Fruit fly (Drosophila melanogaster) whole organism, embryonic: ENCODE results near the gene Flad1.

Experiments
- B-H1 ChIP-seq: fragments of 200-800 bp; sonication (Bioruptor generic); IDR thresholded peaks from 3 replicates; pipeline ENCODE4 v1.3.6; 2022; ENCODE audit warnings: missing biosample characterization, missing genetic modification characterization
- CG10431 ChIP-seq: fragments of 200-800 bp; sonication (Bioruptor generic); optimal IDR thresholded peaks from 3 replicates; lab custom pipeline; 2018; ENCODE audit warnings: missing biosample characterization, mild to moderate bottlenecking, missing genetic modification characterization
- CG14860 ChIP-seq: fragments of 200-800 bp; sonication (Bioruptor generic); IDR thresholded peaks from 3 replicates; pipeline ENCODE4 v1.3.6; 2022; ENCODE audit warnings: missing biosample characterization, missing genetic modification characterization; ENCODE audit not compliant: partially characterized antibody
- CG15696 ChIP-seq: fragments of 200-800 bp; sonication (Bioruptor generic); optimal IDR thresholded peaks from 2 replicates; lab custom pipeline; 2019; ENCODE audit warnings: missing biosample characterization, mild to moderate bottlenecking, missing genetic modification characterization, moderate library complexity
- CG17361 ChIP-seq: fragments of 200-800 bp; sonication (Bioruptor generic); IDR thresholded peaks from 3 replicates; pipeline ENCODE4 v1.3.6; 2022; ENCODE audit warnings: missing biosample characterization, missing genetic modification characterization
- CG1792 ChIP-seq: fragments of 200-800 bp; sonication (Bioruptor generic); optimal IDR thresholded peaks from 2 replicates; lab custom pipeline; 2016; ENCODE audit warnings: missing biosample characterization, missing genetic modification characterization
- CG2875 ChIP-seq: fragments of 200-800 bp; sonication (Bioruptor generic); optimal IDR thresholded peaks from 2 replicates; lab custom pipeline; 2017; ENCODE audit warnings: missing biosample characterization, mild to moderate bottlenecking, missing genetic modification characterization, missing genetic modification reagents
- CG30431 ChIP-seq: fragments of 200-800 bp; sonication (Bioruptor generic); optimal IDR thresholded peaks from 2 replicates; lab custom pipeline; 2017; ENCODE audit warnings: missing biosample characterization, missing genetic modification characterization
- CG3281 ChIP-seq: fragments of 200-800 bp; sonication (Bioruptor generic); optimal IDR thresholded peaks from 3 replicates; lab custom pipeline; 2017; ENCODE audit warnings: missing biosample characterization, mild to moderate bottlenecking, missing genetic modification characterization
- CG4854 ChIP-seq: fragments of 200-800 bp; sonication (Bioruptor generic); optimal IDR thresholded peaks from 2 replicates; lab custom pipeline; 2016; ENCODE audit warnings: missing biosample characterization, missing genetic modification characterization, inconsistent platforms
- CG7357 ChIP-seq: fragments of 200-800 bp; sonication (Bioruptor generic); IDR thresholded peaks from 3 replicates; pipeline ENCODE4 v1.3.6; 2022; ENCODE audit warnings: missing biosample characterization, missing genetic modification characterization
- CG7556 ChIP-seq: fragments of 200-800 bp; sonication (Bioruptor generic); optimal IDR thresholded peaks from 2 replicates; lab custom pipeline; 2017; ENCODE audit warnings: missing biosample characterization, mild to moderate bottlenecking, missing genetic modification characterization
- CG7786 ChIP-seq: fragments of 200-800 bp; sonication (Bioruptor generic); optimal IDR thresholded peaks from 2 replicates; lab custom pipeline; 2016; ENCODE audit warnings: missing biosample characterization, missing genetic modification characterization
- CG7987 ChIP-seq: fragments of 200-800 bp; sonication (Bioruptor generic); optimal IDR thresholded peaks from 2 replicates; lab custom pipeline; 2018; ENCODE audit warnings: missing biosample characterization, mild to moderate bottlenecking, missing genetic modification characterization, moderate library complexity
- CG8924 ChIP-seq: fragments of 200-800 bp; optimal IDR thresholded peaks from 3 replicates; lab custom pipeline; 2019; ENCODE audit warnings: missing biosample characterization, mild to moderate bottlenecking, missing genetic modification characterization, moderate library complexity
- Dek ChIP-seq: fragments of 200-800 bp; sonication (Bioruptor generic); optimal IDR thresholded peaks from 3 replicates; lab custom pipeline; 2019; ENCODE audit warnings: missing biosample characterization, mild to moderate bottlenecking, missing genetic modification characterization, moderate library complexity
- Drgx ChIP-seq: fragments of 200-800 bp; sonication (Bioruptor generic); IDR thresholded peaks from 2 replicates; pipeline ENCODE4 v1.3.6; 2022; ENCODE audit warnings: missing biosample characterization, missing genetic modification characterization
- Eip74EF ChIP-seq, 2 experiments: fragments of 200-800 bp in 1 of 2; fragments of >200 bp in 1 of 2; sonication (Bioruptor generic) in 1 of 2; optimal IDR thresholded peaks; 2 replicates each; lab custom pipeline; 2017 to 2019; ENCODE audit warnings: missing biosample characterization in 2 of 2, missing genetic modification characterization in 2 of 2, mild to moderate bottlenecking in 1 of 2, moderate library complexity in 1 of 2
- Elba2 ChIP-seq: fragments of 200-800 bp; sonication (Bioruptor generic); optimal IDR thresholded peaks from 3 replicates; lab custom pipeline; 2016; ENCODE audit warnings: missing biosample characterization, missing genetic modification characterization
- H2.0 ChIP-seq: fragments of 200-800 bp; sonication (Bioruptor generic); IDR thresholded peaks from 2 replicates; pipeline ENCODE4 v1.3.6; 2022; ENCODE audit warnings: missing biosample characterization, missing genetic modification characterization
- HLH3B ChIP-seq: fragments of 200-800 bp; sonication (Bioruptor generic); IDR thresholded peaks from 2 replicates; pipeline ENCODE4 v1.3.6; 2022; ENCODE audit warnings: missing biosample characterization, missing genetic modification characterization
- Hmx ChIP-seq: fragments of 200-800 bp; sonication (Bioruptor generic); optimal IDR thresholded peaks from 2 replicates; lab custom pipeline; 2016; ENCODE audit warnings: missing biosample characterization, missing genetic modification characterization
- Mes4 ChIP-seq: fragments of 200-800 bp; sonication (Bioruptor generic); optimal IDR thresholded peaks from 2 replicates; lab custom pipeline; 2016; ENCODE audit warnings: missing biosample characterization, missing genetic modification characterization
- Myb ChIP-seq: fragments of 200-800 bp; sonication (Bioruptor generic); optimal IDR thresholded peaks from 2 replicates; lab custom pipeline; 2016; ENCODE audit warnings: missing biosample characterization, missing genetic modification characterization
- NC2β ChIP-seq: fragments of 200-800 bp; sonication (Bioruptor generic); optimal IDR thresholded peaks from 2 replicates; lab custom pipeline; 2016; ENCODE audit warnings: missing biosample characterization, missing genetic modification characterization
- Oaz ChIP-seq: fragments of 200-800 bp; sonication (Bioruptor generic); IDR thresholded peaks from 2 replicates; pipeline ENCODE4 v1.3.6; 2022; ENCODE audit warnings: missing biosample characterization, missing genetic modification characterization
- PHDP ChIP-seq: fragments of 200-800 bp; sonication (Bioruptor generic); optimal IDR thresholded peaks from 3 replicates; lab custom pipeline; 2018; ENCODE audit warnings: missing biosample characterization, mild to moderate bottlenecking, missing genetic modification characterization, moderate library complexity
- Ptx1 ChIP-seq: fragments of 200-800 bp; sonication (Bioruptor generic); IDR thresholded peaks from 2 replicates; pipeline ENCODE4 v1.3.6; 2022; ENCODE audit warnings: missing biosample characterization, missing genetic modification characterization
- Spps ChIP-seq: fragments of 200-800 bp; sonication (Bioruptor generic); optimal IDR thresholded peaks from 2 replicates; lab custom pipeline; 2018; ENCODE audit warnings: missing biosample characterization, mild to moderate bottlenecking, missing genetic modification characterization
- Xrp1 ChIP-seq: fragments of 200-800 bp; sonication (Bioruptor generic); IDR thresholded peaks from 2 replicates; pipeline ENCODE4 v1.3.6; 2022; ENCODE audit warnings: missing biosample characterization, missing genetic modification characterization
- crc ChIP-seq: fragments of 200-800 bp; sonication (Bioruptor generic); optimal IDR thresholded peaks from 2 replicates; lab custom pipeline; 2016; ENCODE audit warnings: missing biosample characterization, missing genetic modification characterization
- dati ChIP-seq: fragments of 200-800 bp; sonication (Bioruptor generic); IDR thresholded peaks from 2 replicates; pipeline ENCODE4 v1.3.6; 2022; ENCODE audit warnings: missing biosample characterization, missing genetic modification characterization
- ems ChIP-seq: fragments of 200-800 bp; sonication (Bioruptor generic); optimal IDR thresholded peaks from 3 replicates; lab custom pipeline; 2016; ENCODE audit warnings: missing biosample characterization, missing genetic modification characterization
- esg ChIP-seq: fragments of 200-800 bp; sonication (Bioruptor generic); conservative IDR thresholded peaks from 2 replicates; pipeline ENCODE4 v1.3.6; 2022; ENCODE audit warnings: missing biosample characterization, missing genetic modification characterization
- gfzf ChIP-seq: fragments of 200-800 bp; sonication (Bioruptor generic); optimal IDR thresholded peaks from 2 replicates; lab custom pipeline; 2016; ENCODE audit warnings: missing biosample characterization, mild to moderate bottlenecking, missing genetic modification characterization, moderate library complexity
- hbn ChIP-seq: fragments of 200-800 bp; sonication (Bioruptor generic); IDR thresholded peaks from 2 replicates; pipeline ENCODE4 v1.3.6; 2022; ENCODE audit warnings: missing biosample characterization, missing genetic modification characterization; ENCODE audit not compliant: partially characterized antibody
- her ChIP-seq: fragments of 200-800 bp; sonication (Bioruptor generic); optimal IDR thresholded peaks from 2 replicates; lab custom pipeline; 2016; ENCODE audit warnings: missing biosample characterization, missing genetic modification characterization
- ind ChIP-seq: fragments of 200-800 bp; sonication (Bioruptor generic); optimal IDR thresholded peaks from 3 replicates; lab custom pipeline; 2016; ENCODE audit warnings: missing biosample characterization, missing genetic modification characterization
- insv ChIP-seq, 2 experiments: fragments of 200-800 bp; sonication (Bioruptor generic); optimal IDR thresholded peaks; 3 replicates each; lab custom pipeline; 2016 to 2018; ENCODE audit warnings: missing biosample characterization in 2 of 2, missing genetic modification characterization in 2 of 2
- org-1 ChIP-seq: fragments of 200-800 bp; sonication (Bioruptor generic); optimal IDR thresholded peaks from 2 replicates; lab custom pipeline; 2017; ENCODE audit warnings: missing biosample characterization, missing genetic modification characterization
- pb ChIP-seq: fragments of 200-800 bp; sonication (Bioruptor generic); optimal IDR thresholded peaks from 3 replicates; lab custom pipeline; 2016; ENCODE audit warnings: missing biosample characterization, missing genetic modification characterization
- rib ChIP-seq: fragments of 200-800 bp; sonication (Bioruptor generic); IDR thresholded peaks from 2 replicates; pipeline ENCODE4 v1.3.6; 2022; ENCODE audit warnings: missing biosample characterization, missing genetic modification characterization
- salm ChIP-seq: fragments of 200-800 bp; sonication (Bioruptor generic); optimal IDR thresholded peaks from 2 replicates; lab custom pipeline; 2018; ENCODE audit warnings: missing biosample characterization, mild to moderate bottlenecking, missing genetic modification characterization
- sqz ChIP-seq: fragments of 200-800 bp; sonication (Bioruptor generic); optimal IDR thresholded peaks from 3 replicates; lab custom pipeline; 2018; ENCODE audit warnings: missing biosample characterization, mild to moderate bottlenecking, missing genetic modification characterization
- tll ChIP-seq, 2 experiments: fragments of 200-800 bp in 1 of 2; fragments of >200 bp in 1 of 2; sonication (Bioruptor generic) in 1 of 2; optimal IDR thresholded peaks; 2 replicates each; lab custom pipeline; 2017 to 2019; ENCODE audit warnings: missing biosample characterization in 2 of 2, missing genetic modification characterization in 2 of 2, mild to moderate bottlenecking in 1 of 2, moderate library complexity in 1 of 2
- twi ChIP-seq: fragments of 200-800 bp; optimal IDR thresholded peaks from 2 replicates; lab custom pipeline; 2019; ENCODE audit warnings: missing biosample characterization, mild to moderate bottlenecking, missing genetic modification characterization, moderate library complexity
- unc-4 ChIP-seq: fragments of 200-800 bp; sonication (Bioruptor generic); IDR thresholded peaks from 2 replicates; pipeline ENCODE4 v1.3.6; 2022; ENCODE audit warnings: missing biosample characterization, missing genetic modification characterization; ENCODE audit not compliant: partially characterized antibody
- vnd ChIP-seq: fragments of 200-800 bp; sonication (Bioruptor generic); IDR thresholded peaks from 3 replicates; pipeline ENCODE4 v1.3.6; 2022; ENCODE audit warnings: missing biosample characterization, missing genetic modification characterization; ENCODE audit not compliant: partially characterized antibody
- zf30C ChIP-seq: fragments of 200-800 bp; sonication (Bioruptor generic); optimal IDR thresholded peaks from 3 replicates; lab custom pipeline; 2018; ENCODE audit warnings: missing biosample characterization, mild to moderate bottlenecking, missing genetic modification characterization

Gene Flad1

DNA sequence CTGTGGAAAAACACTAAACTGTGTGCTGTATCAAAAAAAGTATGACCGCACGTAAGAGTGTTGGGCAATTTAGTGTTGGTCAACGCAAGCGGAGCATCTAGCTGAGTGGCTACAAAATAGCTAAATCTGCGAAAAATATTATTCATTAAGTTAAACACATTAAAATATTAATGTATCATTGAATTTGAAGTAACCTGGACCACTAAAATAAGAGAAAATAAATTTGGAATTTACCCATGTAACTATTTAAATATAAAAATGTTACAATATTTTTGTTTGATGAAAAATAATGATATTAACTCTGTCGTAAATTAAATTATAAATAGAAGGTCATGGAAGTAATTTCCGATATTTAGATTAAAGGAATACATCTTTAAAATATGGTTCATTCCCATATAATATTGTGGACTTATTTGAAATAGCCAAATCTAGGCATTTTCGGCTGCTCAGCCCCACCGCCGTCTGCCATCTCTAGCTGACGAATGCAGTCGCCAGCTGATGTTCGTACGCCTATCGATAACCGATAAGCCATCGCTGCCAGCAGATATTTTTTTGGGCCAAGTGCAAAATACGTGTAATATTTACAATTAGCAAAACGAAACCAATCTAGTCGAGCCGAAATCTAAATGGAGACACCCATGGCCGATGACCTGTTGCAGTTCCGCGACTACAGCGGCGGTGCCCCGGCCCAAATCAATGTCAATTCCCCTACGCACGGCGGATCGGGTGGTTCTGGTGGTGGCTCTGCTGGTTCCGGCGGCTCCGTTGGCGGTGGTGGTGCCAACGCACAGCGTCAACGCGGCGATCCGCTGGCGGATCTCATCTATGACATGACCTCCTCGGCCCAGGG lies 6.5 kb upstream of the Flad1 start, which contains the start of the genes Brms1 and CG4645 (continued):
- no peak for TF ChIP-seq CG10431 (GFP tag; lab: Kevin White, UChicago)
- 0 out of 3 replicates have a peak, but pooled peaks have one; percentile 17 for TF ChIP-seq vnd (GFP tag; lab: Robert Waterston, UW)
- TF ChIP-seq CG7786 (GFP tag; lab: Kevin White, UChicago) = peak; percentile 22
- TF ChIP-seq hbn (GFP tag; lab: Robert Waterston, UW) = no peak
- TF ChIP-seq ind (GFP tag; lab: Kevin White, UChicago) = peak; percentile 55
- TF ChIP-seq H2.0 (GFP tag; lab: Robert Waterston, UW) = no peak
- no peak for TF ChIP-seq rib
- no peak for TF ChIP-seq CG7357 (GFP tag; lab: Robert Waterston, UW)
- no peak for TF ChIP-seq pb (GFP tag; lab: Kevin White, UChicago)
- TF ChIP-seq CG14860 (GFP tag; lab: Robert Waterston, UW) = no peak
- TF ChIP-seq CG7556 (GFP tag; lab: Kevin White, UChicago) = peak; percentile 63
- peak; percentile 10 for TF ChIP-seq Myb
- TF ChIP-seq Drgx = no peak
- TF ChIP-seq NC2β (GFP tag; lab: Kevin White, UChicago) = no peak
- no peak for TF ChIP-seq salm (tag; lab: Kevin White, UChicago)
- TF ChIP-seq B-H1 (GFP tag; lab: Robert Waterston, UW) = no peak
- TF ChIP-seq her = no peak
- TF ChIP-seq crc (GFP tag; lab: Kevin White, UChicago) = no peak
- no peak for TF ChIP-seq Eip74EF (GFP tag; optimal IDR thresholded peaks at IDR 0.05; lab: Kevin White, UChicago)
- no peak for TF ChIP-seq CG4854 (GFP tag; lab: Kevin White, UChicago)
- TF ChIP-seq CG2875 (GFP tag; lab: Kevin White, UChicago) = no peak
- TF ChIP-seq dati (GFP tag; lab: Robert Waterston, UW) = no peak
- TF ChIP-seq gfzf (GFP tag; lab: Kevin White, UChicago) = peak; percentile 44
- TF ChIP-seq zf30C (GFP tag; lab: Kevin White, UChicago) = no peak
- TF ChIP-seq PHDP (tag; lab: Kevin White, UChicago) = peak; percentile 9
- TF ChIP-seq Dek (tag; lab: Kevin White, UChicago) = peak; percentile 55
- no peak for TF ChIP-seq sqz
- TF ChIP-seq Oaz = no peak
- no peak for TF ChIP-seq esg (GFP tag; lab: Robert Waterston, UW)
- TF ChIP-seq Mes4 = no peak
- TF ChIP-seq CG17361 (GFP tag; lab: Robert Waterston, UW) = peak; percentile 83
- no peak for TF ChIP-seq CG1792 (GFP tag; lab: Kevin White, UChicago)
- no peak for TF ChIP-seq CG7987
- TF ChIP-seq CG30431 (GFP tag; lab: Kevin White, UChicago) = no peak
- TF ChIP-seq Hmx = no peak
- TF ChIP-seq Xrp1 (GFP tag; lab: Robert Waterston, UW) = peak; percentile 27; the same call in 1 of the 2 replicates
- TF ChIP-seq HLH3B (GFP tag; lab: Robert Waterston, UW) = peak; percentile 8; the same call in 1 of the 2 replicates
- TF ChIP-seq CG15696 = peak; percentile 46
- peak in 1 of 2 experiments; percentile 19 for TF ChIP-seq tll (GFP tag; optimal IDR thresholded peaks at IDR 0.05; lab: Kevin White, UChicago)
- TF ChIP-seq Elba2 (GFP tag; lab: Kevin White, UChicago) = no peak
- TF ChIP-seq Spps (tag; lab: Kevin White, UChicago) = no peak
- TF ChIP-seq twi (tag; lab: Kevin White, UChicago) = peak; percentile 32
- peak; percentile 50 for TF ChIP-seq Ptx1
- no peak for TF ChIP-seq ems
- peak; percentile 41 for TF ChIP-seq CG8924 (tag; lab: Kevin White, UChicago)
- TF ChIP-seq insv (GFP tag; optimal IDR thresholded peaks at IDR 0.05; lab: Kevin White, UChicago) = no peak
- TF ChIP-seq org-1 (GFP tag; lab: Kevin White, UChicago) = no peak
- no peak for TF ChIP-seq unc-4
- TF ChIP-seq CG3281 = peak; percentile 46
